Worm (Caenorhabditis elegans): ENCODE data around the gene set-12.

set-12 gene

ce11 chrX:7710643-7711042 lies 25.4 kb downstream of the set-12 start, which contains the start of gene K09F5.4:
Gene K09F5.4 (minus strand): TSS chrX:7710743.
- TF ChIP-seq sptf-1 (tag; optimal IDR thresholded peaks at IDR 0.05) = no peak
- no peak for TF ChIP-seq ceh-43 (GFP tag; optimal IDR thresholded peaks at IDR 0.05)
- TF ChIP-seq sem-2 (GFP tag; optimal IDR thresholded peaks at IDR 0.05) = no peak
- TF ChIP-seq blmp-1 (tag; optimal IDR thresholded peaks at IDR 0.05) = no peak
- TF ChIP-seq ztf-11 (tag; optimal IDR thresholded peaks at IDR 0.05) = no peak
- no peak for TF ChIP-seq ceh-39 (tag; optimal IDR thresholded peaks at IDR 0.05)
- no peak for TF ChIP-seq snpc-4 (tag; optimal IDR thresholded peaks at IDR 0.05)
- TF ChIP-seq nhr-12 (tag; optimal IDR thresholded peaks at IDR 0.05) = no peak
- no peak for TF ChIP-seq elt-3 (tag; optimal IDR thresholded peaks at IDR 0.05)
- TF ChIP-seq pha-4 (tag; optimal IDR thresholded peaks at IDR 0.05) = no peak
- TF ChIP-seq unc-62 (GFP tag; optimal IDR thresholded peaks at IDR 0.05) = no peak
- no peak for TF ChIP-seq mab-5 (tag; optimal IDR thresholded peaks at IDR 0.05)

DNA sequence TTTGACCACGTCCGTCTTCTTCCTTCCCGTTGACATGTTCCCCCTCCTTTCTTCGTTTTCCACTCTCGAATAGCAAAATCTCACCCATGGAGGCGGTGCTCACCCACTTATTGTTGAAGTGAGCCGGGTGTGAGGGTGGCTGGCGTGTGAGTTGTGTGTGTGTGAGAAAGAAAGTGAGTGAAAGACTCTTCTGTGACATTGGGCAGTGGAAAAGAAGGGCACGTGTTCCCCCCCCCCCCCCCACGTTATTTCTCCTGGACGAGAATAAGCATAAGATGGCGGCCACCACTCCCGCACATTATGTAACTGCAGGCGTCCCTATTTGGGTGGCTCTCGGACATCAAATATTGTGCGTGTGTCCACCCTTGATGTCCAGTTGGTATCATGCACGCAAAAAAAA lies 25.9 kb downstream of the set-12 start:
- peak; percentile 4 for TF ChIP-seq ces-1 (GFP tag; optimal IDR thresholded peaks at IDR 0.05)
- TF ChIP-seq bed-3 (GFP tag; optimal IDR thresholded peaks at IDR 0.05) = no peak
- peak; percentile 84 for TF ChIP-seq sptf-1 (tag; optimal IDR thresholded peaks at IDR 0.05)

DNA sequence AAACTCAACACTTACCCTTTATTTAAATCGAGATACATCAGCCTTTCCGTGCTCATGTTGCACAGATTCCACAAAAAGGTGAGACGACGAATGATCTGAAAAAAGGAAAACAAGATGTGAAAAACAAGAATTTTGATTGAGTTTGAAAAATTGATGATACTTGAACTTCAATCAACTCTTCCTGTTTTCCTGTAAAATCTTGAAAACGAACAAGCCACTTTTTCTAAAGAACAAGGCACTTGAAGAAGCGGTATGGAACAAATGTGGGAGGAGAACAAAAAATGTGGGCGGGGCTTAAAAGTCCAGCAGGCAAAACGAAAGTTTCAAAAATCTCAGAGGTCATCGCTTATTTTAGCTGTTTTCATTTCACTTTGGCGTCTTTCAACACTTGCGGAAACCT lies 29.0 kb downstream of the set-12 start, which contains the start of gene kvs-1:
TSS of gene kvs-1 (minus strand) at position 101 of the 400 bp plus-strand sequence.
- TF ChIP-seq M03D4.4 (tag; optimal IDR thresholded peaks at IDR 0.05) (no peak), elt-1 (tag; optimal IDR thresholded peaks at IDR 0.05; ENCODE audit: borderline replicate concordance, insufficient read depth) (no peak), nhr-237 (tag; optimal IDR thresholded peaks at IDR 0.05) (no peak), blmp-1 (tag; optimal IDR thresholded peaks at IDR 0.05) (no peak), sem-2 (GFP tag; optimal IDR thresholded peaks at IDR 0.05) (no peak), ztf-11 (tag; optimal IDR thresholded peaks at IDR 0.05) (no peak), ceh-39 (tag; optimal IDR thresholded peaks at IDR 0.05) (no peak), nhr-2 (tag; optimal IDR thresholded peaks at IDR 0.05) (no peak), ces-1 (GFP tag; optimal IDR thresholded peaks at IDR 0.05) (no peak), unc-120 (tag; optimal IDR thresholded peaks at IDR 0.05; ENCODE audit: poor library complexity, severe bottlenecking) (no peak), unc-39 (tag; optimal IDR thresholded peaks at IDR 0.05) (no peak)

DNA sequence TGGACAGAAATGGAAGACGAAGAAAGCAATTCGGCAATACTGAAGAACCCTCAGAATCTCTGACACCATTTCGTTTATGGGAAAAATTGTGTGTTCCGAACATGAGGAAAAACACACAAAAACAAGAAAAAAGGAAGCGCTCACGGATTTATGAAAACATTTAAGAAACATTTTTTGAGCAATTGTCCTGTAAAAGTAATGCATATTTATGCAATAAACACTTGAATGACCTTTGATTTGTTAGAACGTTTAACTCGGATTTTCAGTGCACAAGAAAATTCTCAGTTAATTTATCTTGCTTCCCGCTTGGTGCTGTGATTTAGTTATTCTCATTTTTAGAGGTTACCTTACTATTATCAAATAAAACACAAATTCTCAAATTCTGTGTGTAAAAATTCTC lies 32.2 kb downstream of the set-12 start:
- TF ChIP-seq bed-3 (GFP tag; optimal IDR thresholded peaks at IDR 0.05) (no peak), nhr-237 (tag; optimal IDR thresholded peaks at IDR 0.05) (no peak), drap-1 (GFP tag; optimal IDR thresholded peaks at IDR 0.05) (no peak), flh-1 (GFP tag; optimal IDR thresholded peaks at IDR 0.05) (no peak), pha-4 (tag; optimal IDR thresholded peaks at IDR 0.05) (no peak), nhr-76 (tag; optimal IDR thresholded peaks at IDR 0.05) (no peak)

- TF ChIP-seq pha-4 (tag; optimal IDR thresholded peaks at IDR 0.05) = no peak
- no peak for TF ChIP-seq mep-1 (tag; optimal IDR thresholded peaks at IDR 0.05)
- no peak for TF ChIP-seq nhr-237 (tag; optimal IDR thresholded peaks at IDR 0.05)
- TF ChIP-seq zip-8 (tag; optimal IDR thresholded peaks at IDR 0.05) = no peak
- no peak for TF ChIP-seq unc-39 (tag; optimal IDR thresholded peaks at IDR 0.05)
- TF ChIP-seq mls-2 (tag; optimal IDR thresholded peaks at IDR 0.05) = no peak
- no peak for TF ChIP-seq ztf-11 (tag; optimal IDR thresholded peaks at IDR 0.05)
- TF ChIP-seq M03D4.4 (tag; optimal IDR thresholded peaks at IDR 0.05) = no peak
- no peak for TF ChIP-seq cnd-1 (tag; optimal IDR thresholded peaks at IDR 0.05)
- no peak for TF ChIP-seq mab-5 (tag; optimal IDR thresholded peaks at IDR 0.05)
- no peak for TF ChIP-seq snpc-4 (tag; optimal IDR thresholded peaks at IDR 0.05)
- TF ChIP-seq unc-120 (tag; optimal IDR thresholded peaks at IDR 0.05; ENCODE audit: poor library complexity, severe bottlenecking) = no peak
- no peak for TF ChIP-seq tbx-8 (GFP tag; optimal IDR thresholded peaks at IDR 0.05)
- no peak for TF ChIP-seq blmp-1 (tag; optimal IDR thresholded peaks at IDR 0.05)
- TF ChIP-seq hlh-1 (tag; optimal IDR thresholded peaks at IDR 0.05) = no peak
- no peak for TF ChIP-seq lin-13 (tag; optimal IDR thresholded peaks at IDR 0.05)
- TF ChIP-seq ceh-83 (GFP tag; optimal IDR thresholded peaks at IDR 0.05) = no peak
- TF ChIP-seq ceh-39 (tag; optimal IDR thresholded peaks at IDR 0.05) = no peak
Observed at ce11 chrX:7689570-7689969, 46.5 kb downstream of the set-12 start.

DNA sequence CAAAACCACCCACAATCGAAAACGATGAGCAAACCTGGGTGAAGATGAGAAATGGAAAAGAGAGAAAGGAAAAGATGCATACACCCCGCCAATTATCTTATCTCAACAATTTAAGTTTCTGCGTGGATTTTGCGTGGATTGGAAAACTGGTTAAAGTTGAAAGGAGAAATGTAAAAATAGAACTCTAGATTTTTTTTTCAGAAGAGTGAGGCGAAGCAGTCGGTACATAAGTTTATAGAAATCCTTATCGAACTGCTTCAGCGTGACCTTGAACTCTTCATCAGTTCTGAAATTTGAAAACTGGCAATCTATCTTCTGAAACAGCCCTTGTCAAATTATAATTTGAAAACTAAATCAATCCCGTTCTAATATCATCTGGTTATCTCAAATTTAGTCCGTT lies 47.0 kb downstream of the set-12 start, which contains the start of gene clik-2:
TSS of gene clik-2 (minus strand) at position 101 of the 400 bp plus-strand sequence.
- TF ChIP-seq hlh-1 (tag; optimal IDR thresholded peaks at IDR 0.05) (no peak), nhr-2 (tag; optimal IDR thresholded peaks at IDR 0.05) (no peak), bed-3 (GFP tag; optimal IDR thresholded peaks at IDR 0.05) (no peak), lsy-2 (tag; optimal IDR thresholded peaks at IDR 0.05) (no peak), nhr-237 (tag; optimal IDR thresholded peaks at IDR 0.05) (no peak), nhr-28 (tag; optimal IDR thresholded peaks at IDR 0.05) (no peak), ceh-39 (tag; optimal IDR thresholded peaks at IDR 0.05) (no peak), M03D4.4 (tag; optimal IDR thresholded peaks at IDR 0.05) (no peak), ztf-11 (tag; optimal IDR thresholded peaks at IDR 0.05) (no peak), ham-2 (GFP tag; optimal IDR thresholded peaks at IDR 0.05) (no peak)

All from whole organism, mixed stage, embryonic.